Fruit fly (Drosophila melanogaster) whole organism, embryonic: Measurements from ENCODE around the gene CG13894.

Experiments
- B-H2 ChIP-seq: fragments of 200-800 bp; sonication (Bioruptor generic); optimal IDR thresholded peaks from 2 replicates; lab custom pipeline; 2018; ENCODE audit warnings: missing biosample characterization, mild to moderate bottlenecking, missing genetic modification characterization
- Bteb2 ChIP-seq: fragments of 200-800 bp; sonication (Bioruptor generic); optimal IDR thresholded peaks from 2 replicates; lab custom pipeline; 2016; ENCODE audit warnings: missing biosample characterization, missing genetic modification characterization
- CG11093 ChIP-seq: fragments of 200-800 bp; sonication (Bioruptor generic); IDR thresholded peaks from 3 replicates; pipeline ENCODE4 v1.3.6; 2022; ENCODE audit warnings: missing biosample characterization, missing genetic modification characterization
- CG12155 ChIP-seq: fragments of 200-800 bp; sonication (Bioruptor generic); optimal IDR thresholded peaks from 3 replicates; lab custom pipeline; 2016; ENCODE audit warnings: missing biosample characterization, missing genetic modification characterization
- CG14667 ChIP-seq: fragments of 200-800 bp; sonication (Bioruptor generic); IDR thresholded peaks from 2 replicates; pipeline ENCODE4 v1.3.6; 2022; ENCODE audit warnings: missing biosample characterization, missing genetic modification characterization
- CG14860 ChIP-seq: fragments of 200-800 bp; sonication (Bioruptor generic); IDR thresholded peaks from 3 replicates; pipeline ENCODE4 v1.3.6; 2022; ENCODE audit warnings: missing biosample characterization, missing genetic modification characterization; ENCODE audit not compliant: partially characterized antibody
- CG15269 ChIP-seq: fragments of 200-800 bp; sonication (Bioruptor generic); optimal IDR thresholded peaks from 2 replicates; lab custom pipeline; 2018; ENCODE audit warnings: missing biosample characterization, mild to moderate bottlenecking, missing genetic modification characterization, moderate library complexity
- CG34422 ChIP-seq: fragments of 200-800 bp; sonication (Bioruptor generic); IDR thresholded peaks from 3 replicates; pipeline ENCODE4 v1.3.6; 2022; ENCODE audit warnings: missing biosample characterization, missing genetic modification characterization
- CG42726 ChIP-seq: fragments of 200-800 bp; sonication (Bioruptor generic); IDR thresholded peaks from 2 replicates; pipeline ENCODE4 v1.3.6; 2022; ENCODE audit warnings: missing biosample characterization, missing genetic modification characterization; ENCODE audit not compliant: partially characterized antibody
- CG4328 ChIP-seq: fragments of 200-800 bp; sonication (Bioruptor generic); optimal IDR thresholded peaks from 3 replicates; lab custom pipeline; 2017; ENCODE audit warnings: missing biosample characterization, missing genetic modification reagents, missing genetic modification characterization
- CG4404 ChIP-seq: fragments of 200-800 bp; sonication (Bioruptor generic); IDR thresholded peaks from 2 replicates; pipeline ENCODE4 v1.3.6; 2022; ENCODE audit warnings: missing biosample characterization, missing genetic modification characterization
- CG5953 ChIP-seq: fragments of 200-800 bp; sonication (Bioruptor generic); IDR thresholded peaks from 2 replicates; pipeline ENCODE4 v1.3.6; 2022; ENCODE audit warnings: missing biosample characterization, missing genetic modification characterization
- CrebB ChIP-seq: fragments of 200-800 bp; sonication (Bioruptor generic); optimal IDR thresholded peaks from 3 replicates; lab custom pipeline; 2018; ENCODE audit warnings: missing biosample characterization, mild to moderate bottlenecking, missing genetic modification characterization
- Elba2 ChIP-seq: fragments of 200-800 bp; sonication (Bioruptor generic); optimal IDR thresholded peaks from 3 replicates; lab custom pipeline; 2016; ENCODE audit warnings: missing biosample characterization, missing genetic modification characterization
- H15 ChIP-seq: fragments of 200-800 bp; sonication (Bioruptor generic); IDR thresholded peaks from 3 replicates; pipeline ENCODE4 v1.3.6; 2022; ENCODE audit warnings: missing biosample characterization, missing genetic modification characterization
- HLH4C ChIP-seq: fragments of 200-800 bp; sonication (Bioruptor generic); IDR thresholded peaks from 3 replicates; pipeline ENCODE4 v1.3.6; 2022; ENCODE audit warnings: missing biosample characterization, missing genetic modification characterization; ENCODE audit not compliant: partially characterized antibody
- Hr78 ChIP-seq, 2 experiments: fragments of 200-800 bp in 1 of 2; fragments of >200 bp in 1 of 2; sonication (Bioruptor generic) in 1 of 2; optimal IDR thresholded peaks; 2 replicates each; lab custom pipeline; 2017 to 2019; ENCODE audit warnings: missing biosample characterization in 2 of 2, missing genetic modification characterization in 2 of 2, mild to moderate bottlenecking in 1 of 2, moderate library complexity in 1 of 2
- Mad ChIP-seq: fragments of 200-800 bp; sonication (Bioruptor generic); optimal IDR thresholded peaks from 2 replicates; lab custom pipeline; 2016; ENCODE audit warnings: missing biosample characterization, missing genetic modification characterization
- NFAT ChIP-seq: fragments of 200-800 bp; sonication (Bioruptor generic); IDR thresholded peaks from 2 replicates; pipeline ENCODE4 v1.3.6; 2022; ENCODE audit warnings: missing biosample characterization, missing genetic modification characterization
- Nf-YC ChIP-seq: fragments of 200-800 bp; optimal IDR thresholded peaks from 3 replicates; lab custom pipeline; 2019; ENCODE audit warnings: missing biosample characterization, mild to moderate bottlenecking, missing genetic modification characterization, moderate library complexity
- NfI ChIP-seq: fragments of 200-800 bp; sonication (Bioruptor generic); optimal IDR thresholded peaks from 3 replicates; lab custom pipeline; 2018; ENCODE audit warnings: missing biosample characterization, mild to moderate bottlenecking, missing genetic modification characterization, moderate library complexity
- Oli ChIP-seq: fragments of 200-800 bp; sonication (Bioruptor generic); optimal IDR thresholded peaks from 2 replicates; lab custom pipeline; 2018; ENCODE audit warnings: missing biosample characterization, mild to moderate bottlenecking, missing genetic modification characterization, moderate library complexity
- Poxn ChIP-seq: fragments of 200-800 bp; sonication (Bioruptor generic); IDR thresholded peaks from 2 replicates; pipeline ENCODE4 v1.3.6; 2022; ENCODE audit warnings: missing biosample characterization, missing genetic modification characterization
- Scr ChIP-seq: fragments of 200-800 bp; sonication (Bioruptor generic); IDR thresholded peaks from 2 replicates; pipeline ENCODE4 v1.3.6; 2022; ENCODE audit warnings: missing biosample characterization, missing genetic modification characterization; ENCODE audit not compliant: partially characterized antibody
- Sox100B ChIP-seq: fragments of 200-800 bp; sonication (Bioruptor generic); optimal IDR thresholded peaks from 3 replicates; lab custom pipeline; 2018; ENCODE audit warnings: missing biosample characterization, mild to moderate bottlenecking, missing genetic modification characterization
- Spps ChIP-seq: fragments of 200-800 bp; sonication (Bioruptor generic); optimal IDR thresholded peaks from 2 replicates; lab custom pipeline; 2018; ENCODE audit warnings: missing biosample characterization, mild to moderate bottlenecking, missing genetic modification characterization
- Sry-β ChIP-seq: fragments of 200-800 bp; sonication (Bioruptor generic); optimal IDR thresholded peaks from 2 replicates; lab custom pipeline; 2018; ENCODE audit warnings: missing biosample characterization, mild to moderate bottlenecking, missing genetic modification characterization, moderate library complexity
- ab ChIP-seq: fragments of 200-800 bp; sonication (Bioruptor generic); optimal IDR thresholded peaks from 2 replicates; lab custom pipeline; 2016; ENCODE audit warnings: missing biosample characterization, missing genetic modification characterization
- ci ChIP-seq: fragments of 200-800 bp; sonication (Bioruptor generic); IDR thresholded peaks from 3 replicates; pipeline ENCODE4 v1.3.6; 2022; ENCODE audit warnings: missing biosample characterization, missing genetic modification characterization
- crc ChIP-seq: fragments of 200-800 bp; sonication (Bioruptor generic); optimal IDR thresholded peaks from 2 replicates; lab custom pipeline; 2016; ENCODE audit warnings: missing biosample characterization, missing genetic modification characterization
- crol ChIP-seq: fragments of 200-800 bp; sonication (Bioruptor generic); IDR thresholded peaks from 2 replicates; pipeline ENCODE4 v1.3.6; 2022; ENCODE audit warnings: missing biosample characterization, missing genetic modification characterization
- dati ChIP-seq: fragments of 200-800 bp; sonication (Bioruptor generic); IDR thresholded peaks from 2 replicates; pipeline ENCODE4 v1.3.6; 2022; ENCODE audit warnings: missing biosample characterization, missing genetic modification characterization
- dysf ChIP-seq: fragments of 200-800 bp; sonication (Bioruptor generic); IDR thresholded peaks from 3 replicates; pipeline ENCODE4 v1.3.6; 2022; ENCODE audit warnings: missing biosample characterization, missing genetic modification characterization
- eyg ChIP-seq: fragments of 200-800 bp; sonication (Bioruptor generic); optimal IDR thresholded peaks from 3 replicates; lab custom pipeline; 2016; ENCODE audit warnings: missing biosample characterization, missing genetic modification characterization
- gro ChIP-seq: fragments of 200-800 bp; sonication (Bioruptor generic); optimal IDR thresholded peaks from 2 replicates; lab custom pipeline; 2016; ENCODE audit warnings: missing biosample characterization, missing genetic modification characterization
- gsb-n ChIP-seq: fragments of 200-800 bp; sonication (Bioruptor generic); optimal IDR thresholded peaks from 3 replicates; lab custom pipeline; 2018; ENCODE audit warnings: missing biosample characterization, mild to moderate bottlenecking, missing genetic modification characterization
- jigr1 ChIP-seq: fragments of 200-800 bp; sonication (Bioruptor generic); IDR thresholded peaks from 3 replicates; pipeline ENCODE4 v1.3.6; 2022; ENCODE audit warnings: missing biosample characterization, missing genetic modification characterization
- kah ChIP-seq: fragments of 200-800 bp; sonication (Bioruptor generic); optimal IDR thresholded peaks from 2 replicates; lab custom pipeline; 2018; ENCODE audit warnings: missing biosample characterization, mild to moderate bottlenecking, missing genetic modification characterization
- oc ChIP-seq: fragments of 200-800 bp; sonication (Bioruptor generic); optimal IDR thresholded peaks from 2 replicates; lab custom pipeline; 2018; ENCODE audit warnings: missing biosample characterization, mild to moderate bottlenecking, missing genetic modification characterization, moderate library complexity
- pb ChIP-seq: fragments of 200-800 bp; sonication (Bioruptor generic); optimal IDR thresholded peaks from 3 replicates; lab custom pipeline; 2016; ENCODE audit warnings: missing biosample characterization, missing genetic modification characterization
- pita ChIP-seq: fragments of 200-800 bp; sonication (Bioruptor generic); optimal IDR thresholded peaks from 2 replicates; lab custom pipeline; 2017; ENCODE audit warnings: missing biosample characterization, mild to moderate bottlenecking, missing genetic modification characterization
- schlank ChIP-seq: fragments of 200-800 bp; sonication (Bioruptor generic); optimal IDR thresholded peaks from 2 replicates; lab custom pipeline; 2018; ENCODE audit warnings: missing biosample characterization, mild to moderate bottlenecking, missing genetic modification characterization
- seq ChIP-seq: fragments of 200-800 bp; sonication (Bioruptor generic); IDR thresholded peaks from 2 replicates; pipeline ENCODE4 v1.3.6; 2022; ENCODE audit warnings: missing biosample characterization, missing genetic modification characterization
- shn ChIP-seq: fragments of 200-800 bp; sonication (Bioruptor generic); optimal IDR thresholded peaks from 3 replicates; lab custom pipeline; 2016; ENCODE audit warnings: missing biosample characterization, missing genetic modification characterization
- slp2 ChIP-seq: fragments of 200-800 bp; sonication (Bioruptor generic); optimal IDR thresholded peaks from 2 replicates; lab custom pipeline; 2016; ENCODE audit warnings: missing biosample characterization, missing genetic modification characterization
- vvl ChIP-seq: fragments of 200-800 bp; sonication (Bioruptor generic); IDR thresholded peaks from 2 replicates; pipeline ENCODE4 v1.3.6; 2022; ENCODE audit warnings: missing biosample characterization, missing genetic modification characterization
- wor ChIP-seq: fragments of 200-800 bp; sonication (Bioruptor generic); IDR thresholded peaks from 2 replicates; pipeline ENCODE4 v1.3.6; 2022; ENCODE audit warnings: missing biosample characterization, missing genetic modification characterization
- z ChIP-seq: fragments of 200-800 bp; sonication (Bioruptor generic); IDR thresholded peaks from 3 replicates; pipeline ENCODE4 v1.3.6; 2022; ENCODE audit warnings: missing biosample characterization, missing genetic modification characterization
- zen2 ChIP-seq: fragments of 200-800 bp; sonication (Bioruptor generic); IDR thresholded peaks from 3 replicates; pipeline ENCODE4 v1.3.6; 2022; ENCODE audit warnings: missing biosample characterization, missing genetic modification characterization; ENCODE audit not compliant: partially characterized antibody
- zfh2 ChIP-seq: fragments of 200-800 bp; sonication (Bioruptor generic); optimal IDR thresholded peaks from 2 replicates; lab custom pipeline; 2016; ENCODE audit warnings: missing biosample characterization, missing genetic modification characterization

CG13894 gene

DNA sequence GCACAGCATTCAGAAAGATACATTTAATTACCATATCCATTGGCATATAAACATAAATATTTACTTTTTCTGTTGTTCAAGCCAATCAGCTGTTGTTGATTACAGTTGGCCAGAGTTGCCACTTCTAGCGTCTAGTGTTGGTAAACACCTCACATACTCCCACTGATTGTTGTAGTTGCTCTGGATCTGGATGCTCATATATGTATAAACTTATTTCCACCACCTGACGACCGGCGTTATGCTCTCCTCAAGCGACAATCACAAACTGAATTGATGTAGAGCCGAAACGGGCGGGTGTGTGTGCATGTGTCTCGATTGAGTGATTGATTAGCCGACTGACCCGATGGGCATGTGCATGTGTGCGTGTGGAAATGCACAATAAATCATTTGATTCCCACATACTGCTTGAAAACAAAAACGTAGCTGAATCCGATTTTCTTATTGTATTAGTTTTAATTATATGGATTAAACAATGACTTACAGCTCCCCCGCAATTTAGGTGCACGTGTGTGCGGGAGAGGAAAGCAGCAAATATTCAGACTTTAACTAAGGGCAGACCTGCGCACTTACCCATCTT is 17.1 kb downstream of the CG13894 start (continued):
- no peak for TF ChIP-seq CG5953 (GFP tag; lab: Robert Waterston, UW)
- peak; percentile 70 for TF ChIP-seq vvl (GFP tag; lab: Robert Waterston, UW)
- TF ChIP-seq H15: no peak
- peak; percentile 68 for TF ChIP-seq Elba2 (GFP tag; lab: Kevin White, UChicago)
- 0 out of 2 replicates have a peak, but pooled peaks have one; percentile 18 for TF ChIP-seq CG4404
- TF ChIP-seq z (GFP tag; lab: Robert Waterston, UW): peak; percentile 67; the same call in 2 of the 3 replicates
- TF ChIP-seq Sry-β: peak; percentile 4
- TF ChIP-seq pita (GFP tag; lab: Kevin White, UChicago): no peak
- no peak for TF ChIP-seq crc (GFP tag; lab: Kevin White, UChicago)
- TF ChIP-seq eyg (GFP tag; lab: Kevin White, UChicago): peak; percentile 6
- TF ChIP-seq CG42726: no peak
- TF ChIP-seq gro: peak; percentile 55
- TF ChIP-seq CG4328 (GFP tag; lab: Kevin White, UChicago): no peak
- no peak for TF ChIP-seq wor (GFP tag; lab: Robert Waterston, UW)
- TF ChIP-seq crol (GFP tag; lab: Robert Waterston, UW): peak; percentile 34; the same call in 1 of the 2 replicates
- peak; percentile 72 for TF ChIP-seq ci (GFP tag; lab: Robert Waterston, UW)
- TF ChIP-seq ab (GFP tag; lab: Kevin White, UChicago): no peak
- TF ChIP-seq Scr (GFP tag; lab: Robert Waterston, UW): peak; percentile 47
- TF ChIP-seq NfI (GFP tag; lab: Kevin White, UChicago): peak; percentile 53
- peak; percentile 0 for TF ChIP-seq Mad (GFP tag; lab: Kevin White, UChicago)
- no peak for TF ChIP-seq CG12155 (GFP tag; lab: Kevin White, UChicago)
- no peak for TF ChIP-seq Hr78 (GFP tag; optimal IDR thresholded peaks at IDR 0.05; lab: Kevin White, UChicago)
- TF ChIP-seq jigr1 (GFP tag; lab: Robert Waterston, UW): no peak
- TF ChIP-seq Sox100B (GFP tag; lab: Kevin White, UChicago): no peak
- peak; percentile 50 for TF ChIP-seq pb (GFP tag; lab: Kevin White, UChicago)
- peak; percentile 4 for TF ChIP-seq CG15269 (tag; lab: Kevin White, UChicago)
- no peak for TF ChIP-seq CG14667 (GFP tag; lab: Robert Waterston, UW)
- TF ChIP-seq CG34422 (GFP tag; lab: Robert Waterston, UW): peak; percentile 81; the same call in 1 of the 3 replicates
- TF ChIP-seq schlank (tag; lab: Kevin White, UChicago): no peak
- peak; percentile 19; the same call in 1 of the 3 replicates for TF ChIP-seq dysf
- no peak for TF ChIP-seq zen2 (GFP tag; lab: Robert Waterston, UW)
- peak; percentile 53 for TF ChIP-seq CrebB (tag; lab: Kevin White, UChicago)
- no peak for TF ChIP-seq Oli
- TF ChIP-seq kah (GFP tag; lab: Kevin White, UChicago): peak; percentile 80
- peak; percentile 82 for TF ChIP-seq B-H2
- peak; percentile 5 for TF ChIP-seq Spps
- no peak; the same call in 1 of the 2 replicates for TF ChIP-seq seq (GFP tag; lab: Robert Waterston, UW)
- peak; percentile 39 for TF ChIP-seq Nf-YC (tag; lab: Kevin White, UChicago)
- TF ChIP-seq Poxn (GFP tag; lab: Robert Waterston, UW): no peak
- peak; percentile 11 for TF ChIP-seq shn (GFP tag; lab: Kevin White, UChicago)
- TF ChIP-seq CG14860 (GFP tag; lab: Robert Waterston, UW): no peak
- no peak for TF ChIP-seq CG11093
- no peak for TF ChIP-seq dati (GFP tag; lab: Robert Waterston, UW)
- peak; percentile 9 for TF ChIP-seq slp2 (GFP tag; lab: Kevin White, UChicago)
- peak; percentile 32; the same call in 1 of the 2 replicates for TF ChIP-seq NFAT (GFP tag; lab: Robert Waterston, UW)
- peak; percentile 60 for TF ChIP-seq gsb-n (tag; lab: Kevin White, UChicago)
- TF ChIP-seq HLH4C (GFP tag; lab: Robert Waterston, UW): no peak; the same call in 2 of the 3 replicates
- TF ChIP-seq zfh2 (GFP tag; lab: Kevin White, UChicago): peak; percentile 40
- peak; percentile 43 for TF ChIP-seq Bteb2 (GFP tag; lab: Kevin White, UChicago)
- peak; percentile 42 for TF ChIP-seq oc (tag; lab: Kevin White, UChicago)
